Worm (Caenorhabditis elegans): ENCODE data around the gene lem-4.

DNA sequence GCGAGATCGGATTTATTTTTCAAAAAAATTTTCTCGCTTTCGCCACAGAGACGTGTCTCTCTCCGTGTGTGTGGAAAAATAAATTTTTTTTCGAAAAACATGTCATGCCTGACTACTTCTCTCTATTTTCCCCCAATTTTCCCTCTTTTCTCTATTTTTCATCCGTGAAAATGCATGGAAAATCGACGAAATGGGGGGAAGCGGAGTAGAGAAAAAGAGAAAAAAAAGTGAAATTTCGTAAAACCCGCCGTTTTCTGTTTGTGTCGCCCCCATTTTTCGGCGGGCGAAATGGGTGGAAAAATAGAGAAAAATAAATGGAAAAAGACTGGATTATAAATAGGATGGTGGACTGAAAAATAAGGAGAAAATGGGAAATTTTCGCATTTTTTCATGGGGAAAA lies 21.1 kb downstream of the lem-4 start:
- TF ChIP-seq ceh-9 (tag; optimal IDR thresholded peaks at IDR 0.05) (no peak), elt-2 (tag; optimal IDR thresholded peaks at IDR 0.05) (no peak), rnt-1 (tag; optimal IDR thresholded peaks at IDR 0.05) (no peak), nfya-1 (tag; optimal IDR thresholded peaks at IDR 0.05) (peak; percentile 15), hlh-30 (tag; optimal IDR thresholded peaks at IDR 0.05; ENCODE audit: insufficient read depth) (no peak), npax-4 (tag; optimal IDR thresholded peaks at IDR 0.05) (no peak), F13H6.1 (tag; optimal IDR thresholded peaks at IDR 0.05) (no peak), sox-4 (tag; optimal IDR thresholded peaks at IDR 0.05) (no peak)

All from whole organism, late embryonic.